Worm (Caenorhabditis elegans) whole organism, young adult: ENCODE data around the gene cex-1.

Experiments used
- B0035.1 ChIP-seq: sonication (generic microtip); optimal IDR thresholded peaks from 2 replicates; lab custom pipeline; 2016; ENCODE audit warnings: missing genetic modification characterization, mild to moderate bottlenecking, missing compliant biosample characterization, missing genotype, missing genetic modification reagents
- F23B12.7 ChIP-seq: sonication (generic microtip); optimal IDR thresholded peaks from 2 replicates; lab custom pipeline; 2017; ENCODE audit warnings: missing genetic modification characterization, mild to moderate bottlenecking, missing compliant biosample characterization, antibody characterized with exemption, moderate library complexity; ENCODE audit not compliant: insufficient read depth
- F33H1.4 ChIP-seq: fragments of 200-800 bp; sonication (Bioruptor generic); IDR thresholded peaks from 2 replicates; pipeline ENCODE4 v1.3.6; 2022; ENCODE audit warnings: missing genetic modification reagents, missing genetic modification characterization, missing compliant biosample characterization
- F37B4.10 ChIP-seq: fragments of 200-800 bp; sonication (Bioruptor generic); IDR thresholded peaks from 2 replicates; pipeline ENCODE4 v1.3.6; 2022; ENCODE audit warnings: missing genetic modification characterization, missing compliant biosample characterization
- F52B5.7 ChIP-seq: sonication (generic microtip); optimal IDR thresholded peaks from 2 replicates; lab custom pipeline; 2016; ENCODE audit warnings: mild to moderate bottlenecking, missing genetic modification characterization, missing compliant biosample characterization
- F57C9.4 ChIP-seq: sonication (generic microtip); optimal IDR thresholded peaks from 2 replicates; lab custom pipeline; 2017; ENCODE audit warnings: mild to moderate bottlenecking, missing genetic modification characterization, missing compliant biosample characterization
- T07F8.4 ChIP-seq: sonication (generic microtip); optimal IDR thresholded peaks from 2 replicates; lab custom pipeline; 2016; ENCODE audit warnings: mild to moderate bottlenecking, missing genetic modification characterization, moderate library complexity, missing compliant biosample characterization
- Y79H2A.3 ChIP-seq: fragments of 200-800 bp; sonication (Bioruptor generic); conservative IDR thresholded peaks from 2 replicates; pipeline ENCODE4 v1.3.6; 2022; ENCODE audit warnings: missing genetic modification reagents, missing genetic modification characterization, missing compliant biosample characterization
- Y95B8A.8 ChIP-seq: fragments of 200-800 bp; sonication (Bioruptor generic); IDR thresholded peaks from 2 replicates; pipeline ENCODE4 v1.3.6; 2022; ENCODE audit warnings: missing genetic modification reagents, missing genetic modification characterization, missing compliant biosample characterization
- ama-1 ChIP-seq, 3 experiments: fragments of 150-350 bp in 1 of 3; sonication (generic microtip) in 2 of 3; optimal IDR thresholded peaks; 2 replicates each; lab custom pipeline; 2014 to 2018; ENCODE audit warnings: missing biosample characterization in 2 of 3, missing genetic modification characterization in 2 of 3, missing genetic modification reagents in 2 of 3
- aptf-2 ChIP-seq: fragments of 200-800 bp; sonication (Bioruptor generic); conservative IDR thresholded peaks from 2 replicates; pipeline ENCODE4 v1.3.6; 2022; ENCODE audit warnings: missing genetic modification reagents, missing genetic modification characterization, missing compliant biosample characterization
- aptf-3 ChIP-seq: fragments of 200-800 bp; sonication (Bioruptor generic); IDR thresholded peaks from 2 replicates; pipeline ENCODE4 v1.3.6; 2022; ENCODE audit warnings: missing genetic modification characterization, missing compliant biosample characterization
- attf-3 ChIP-seq: fragments of 200-800 bp; sonication (Bioruptor generic); conservative IDR thresholded peaks from 2 replicates; pipeline ENCODE4 v1.3.6; 2022; ENCODE audit warnings: missing genetic modification reagents, missing genetic modification characterization, missing compliant biosample characterization
- attf-5 ChIP-seq: fragments of 200-800 bp; sonication (Bioruptor generic); optimal IDR thresholded peaks from 2 replicates; lab custom pipeline; 2018; ENCODE audit warnings: mild to moderate bottlenecking, missing genetic modification characterization, missing compliant biosample characterization
- attf-6 ChIP-seq: fragments of 200-800 bp; sonication (Bioruptor generic); IDR thresholded peaks from 2 replicates; pipeline ENCODE4 v1.3.6; 2022; ENCODE audit warnings: missing genetic modification reagents, missing genetic modification characterization, missing compliant biosample characterization
- ccch-3 ChIP-seq: fragments of 200-800 bp; sonication (Bioruptor generic); optimal IDR thresholded peaks from 2 replicates; lab custom pipeline; 2018; ENCODE audit warnings: mild to moderate bottlenecking, missing genetic modification characterization, missing compliant biosample characterization
- cebp-1 ChIP-seq, 2 experiments: fragments of 200-800 bp in 1 of 2; sonication (Bioruptor generic) in 1 of 2; sonication (generic microtip) in 1 of 2; IDR thresholded peaks in 1 of 2; optimal IDR thresholded peaks in 1 of 2; 2 replicates each; pipeline versions ENCODE4 v1.3.6 to Lab custom; 2017 to 2022; ENCODE audit warnings: missing compliant biosample characterization in 2 of 2, missing genetic modification characterization in 2 of 2, mild to moderate bottlenecking in 1 of 2, missing genetic modification reagents in 1 of 2, moderate library complexity in 1 of 2
- cebp-2 ChIP-seq: fragments of 200-800 bp; sonication (Bioruptor generic); IDR thresholded peaks from 2 replicates; pipeline ENCODE4 v1.3.6; 2022; ENCODE audit warnings: missing genetic modification characterization, missing compliant biosample characterization
- ceh-40 ChIP-seq: fragments of 200-800 bp; sonication (Bioruptor generic); IDR thresholded peaks from 2 replicates; pipeline ENCODE4 v1.3.6; 2022; ENCODE audit warnings: missing genetic modification characterization, missing compliant biosample characterization
- ceh-79 ChIP-seq: sonication (generic microtip); optimal IDR thresholded peaks from 2 replicates; lab custom pipeline; 2017; ENCODE audit warnings: mild to moderate bottlenecking, missing genetic modification characterization, missing compliant biosample characterization
- ceh-91 ChIP-seq: fragments of 200-800 bp; sonication (Bioruptor generic); IDR thresholded peaks from 2 replicates; pipeline ENCODE4 v1.3.6; 2022; ENCODE audit warnings: missing genetic modification reagents, missing genetic modification characterization, missing compliant biosample characterization
- dpl-1 ChIP-seq: fragments of 150-350 bp; optimal IDR thresholded peaks from 2 replicates; lab custom pipeline; 2014; ENCODE audit warnings: missing biosample characterization, missing genetic modification reagents, missing genetic modification characterization
- hsf-1 ChIP-seq: fragments of 200-800 bp; sonication (Bioruptor generic); IDR thresholded peaks from 2 replicates; pipeline ENCODE4 v1.3.6; 2022; ENCODE audit warnings: missing genetic modification reagents, missing genetic modification characterization, missing compliant biosample characterization
- let-607 ChIP-seq, 2 experiments: fragments of 200-800 bp in 1 of 2; sonication (Bioruptor generic) in 1 of 2; sonication (generic microtip) in 1 of 2; optimal IDR thresholded peaks; 2 replicates each; lab custom pipeline; 2016 to 2018; ENCODE audit warnings: mild to moderate bottlenecking in 2 of 2, missing compliant biosample characterization in 2 of 2, missing genetic modification characterization in 2 of 2, moderate library complexity in 2 of 2, missing genotype in 1 of 2
- lin-35 ChIP-seq, 3 experiments: fragments of 150-350 bp in 2 of 3; sonication (generic microtip) in 1 of 3; optimal IDR thresholded peaks; 2 replicates each; lab custom pipeline; 2014 to 2018; ENCODE audit warnings: missing biosample characterization in 3 of 3, missing genetic modification characterization in 3 of 3, missing genetic modification reagents in 3 of 3
- lin-54 ChIP-seq: fragments of 200-800 bp; sonication (Bioruptor generic); optimal IDR thresholded peaks from 2 replicates; lab custom pipeline; 2018; ENCODE audit warnings: mild to moderate bottlenecking, missing genetic modification characterization, missing compliant biosample characterization
- lsy-27 ChIP-seq: sonication (generic microtip); optimal IDR thresholded peaks from 2 replicates; lab custom pipeline; 2017; ENCODE audit warnings: missing genetic modification characterization, mild to moderate bottlenecking, missing compliant biosample characterization, antibody characterized with exemption, missing genotype, borderline replicate concordance; ENCODE audit not compliant: insufficient read depth
- madf-6 ChIP-seq: fragments of 200-800 bp; sonication (Bioruptor generic); IDR thresholded peaks from 2 replicates; pipeline ENCODE4 v1.3.6; 2022; ENCODE audit warnings: missing genetic modification reagents, missing genetic modification characterization, missing compliant biosample characterization
- mcd-1 ChIP-seq: fragments of 200-800 bp; sonication (Bioruptor generic); IDR thresholded peaks from 2 replicates; pipeline ENCODE4 v1.3.6; 2022; ENCODE audit warnings: missing genetic modification reagents, missing genetic modification characterization, missing compliant biosample characterization
- nfya-2 ChIP-seq: fragments of 200-800 bp; sonication (Bioruptor generic); IDR thresholded peaks from 2 replicates; pipeline ENCODE4 v1.3.6; 2022; ENCODE audit warnings: missing genetic modification reagents, missing genetic modification characterization, missing compliant biosample characterization
- nhr-120 ChIP-seq: fragments of 200-800 bp; sonication (Bioruptor generic); IDR thresholded peaks from 2 replicates; pipeline ENCODE4 v1.3.6; 2022; ENCODE audit warnings: missing genetic modification characterization, missing compliant biosample characterization
- snpc-1.1 ChIP-seq: sonication (generic microtip); optimal IDR thresholded peaks from 2 replicates; lab custom pipeline; 2017; ENCODE audit warnings: missing genetic modification characterization, mild to moderate bottlenecking, missing compliant biosample characterization, antibody characterized with exemption, moderate library complexity, missing genotype, missing genetic modification reagents; ENCODE audit not compliant: insufficient read depth
- unc-130 ChIP-seq: sonication (generic microtip); optimal IDR thresholded peaks from 2 replicates; lab custom pipeline; 2016; ENCODE audit warnings: missing genetic modification reagents, missing genetic modification characterization, missing compliant biosample characterization
- xnd-1 ChIP-seq: sonication (generic microtip); optimal IDR thresholded peaks from 2 replicates; lab custom pipeline; 2016; ENCODE audit warnings: missing genotype, missing genetic modification reagents, missing genetic modification characterization, missing compliant biosample characterization
- ztf-26 ChIP-seq: sonication (generic microtip); optimal IDR thresholded peaks from 2 replicates; lab custom pipeline; 2017; ENCODE audit warnings: missing genetic modification characterization, missing compliant biosample characterization
- ztf-3 ChIP-seq: fragments of 200-800 bp; sonication (Bioruptor generic); optimal IDR thresholded peaks from 2 replicates; lab custom pipeline; 2018; ENCODE audit warnings: mild to moderate bottlenecking, missing genetic modification characterization, missing compliant biosample characterization

Gene cex-1

ce11 chrII:5426054-5426453, 21.4 kb upstream of the cex-1 start (continued):
- TF ChIP-seq ceh-91: no peak
- TF ChIP-seq F33H1.4: no peak
- no peak for TF ChIP-seq dpl-1 (GFP tag; lab: Kevin White, UChicago)
- no peak for TF ChIP-seq madf-6 (GFP tag; lab: Robert Waterston, UW)
- no peak for TF ChIP-seq F23B12.7 (tag; lab: Kevin White, UChicago)
- TF ChIP-seq ccch-3 (GFP tag; lab: Kevin White, UChicago): no peak
- no peak for TF ChIP-seq unc-130 (GFP tag; lab: Kevin White, UChicago)
- TF ChIP-seq nfya-2 (GFP tag; lab: Robert Waterston, UW): no peak
- TF ChIP-seq lin-54: peak; percentile 18

DNA sequence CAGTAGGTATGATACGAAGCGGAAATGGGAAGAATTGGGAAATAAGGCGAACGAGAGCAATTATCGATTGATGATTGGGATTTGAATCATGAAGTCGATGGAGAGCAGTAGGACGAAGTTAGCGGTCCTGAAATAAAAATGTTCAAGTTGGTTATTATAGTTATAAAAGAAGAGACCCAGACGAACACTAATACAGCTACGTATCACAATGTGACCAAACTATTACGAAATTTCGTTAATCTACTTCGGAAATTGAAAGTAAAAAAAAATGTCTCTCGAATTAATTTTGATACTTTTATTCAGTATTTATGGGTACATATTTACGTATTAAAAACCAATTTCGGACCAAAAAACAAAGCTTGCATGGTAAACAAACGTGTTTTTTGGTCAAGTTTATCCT, 21.0 kb upstream of the cex-1 start:
- peak; percentile 58 for TF ChIP-seq cebp-1 (GFP tag; IDR thresholded peaks at IDR 0.05; lab: Robert Waterston, UW)
- peak; percentile 68 for TF ChIP-seq cebp-1 (tag; optimal IDR thresholded peaks at IDR 0.05; lab: Kevin White, UChicago)
- TF ChIP-seq ceh-79: no peak

DNA sequence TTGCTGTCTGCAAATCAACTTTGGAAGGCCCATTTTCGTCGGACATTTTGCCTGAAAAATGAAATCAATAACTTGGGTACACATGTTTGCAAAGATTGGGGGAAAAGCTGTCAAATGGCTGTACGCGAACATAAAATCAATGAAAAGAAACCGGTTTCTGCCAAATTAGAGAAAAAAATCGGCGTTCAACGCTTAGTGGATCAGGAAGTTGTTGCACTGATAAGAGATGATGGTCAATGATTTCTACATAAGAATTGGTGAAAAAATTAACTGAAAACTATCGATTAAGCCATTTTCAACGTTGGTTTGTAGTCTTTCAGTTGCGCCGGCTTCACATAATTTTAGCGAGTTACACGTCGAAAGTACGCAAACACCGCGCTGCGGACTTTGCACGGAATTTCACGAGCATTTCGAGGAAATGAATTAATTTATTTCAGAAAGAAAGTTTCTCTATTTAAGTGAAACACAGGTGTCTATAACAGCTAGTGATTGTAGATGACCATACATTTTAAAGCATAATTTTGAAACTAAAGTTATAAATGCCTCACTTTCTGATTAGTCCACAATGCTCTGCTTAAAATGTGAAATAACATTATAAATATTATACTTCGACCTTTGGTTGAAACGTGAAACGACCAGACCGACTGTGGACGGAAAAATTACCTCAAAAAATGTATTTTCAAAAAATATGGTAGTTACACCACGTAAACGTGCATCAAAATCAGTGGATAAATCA, 17.8 kb upstream of the cex-1 start, which contains the start of the genes F07F6.4 and F07F6.2:
Gene F07F6.4, minus strand, starts transcription at position 51 of the 736 bp plus-strand sequence.
Gene F07F6.2, plus strand, starts transcription at position 686 of the 736 bp plus-strand sequence.
- peak; percentile 14 for TF ChIP-seq attf-5 (GFP tag; lab: Kevin White, UChicago)
- TF ChIP-seq snpc-1.1 (tag; lab: Kevin White, UChicago): no peak
- TF ChIP-seq let-607 (tag; optimal IDR thresholded peaks at IDR 0.05; lab: Kevin White, UChicago): peak; percentile 89 to 94

DNA sequence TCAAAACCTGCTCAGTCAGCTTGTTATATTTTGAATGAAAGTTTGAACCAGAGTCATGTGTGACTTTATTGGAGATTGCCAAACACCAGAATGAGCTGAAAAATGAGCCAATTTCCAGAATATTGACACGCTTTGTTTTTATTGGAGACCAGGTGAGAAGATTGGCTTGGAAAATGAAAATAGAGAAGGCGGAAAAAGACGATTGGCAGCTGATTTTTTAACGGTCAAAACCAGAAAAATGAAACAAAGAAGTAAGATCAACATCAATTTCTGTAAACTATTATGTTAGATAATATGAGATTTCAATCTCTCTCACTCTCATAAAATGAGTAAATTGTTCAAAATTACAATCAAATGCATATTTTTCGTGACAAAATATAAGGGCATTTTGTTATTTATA, 14.4 kb upstream of the cex-1 start, which contains the start of gene srx-114:
Gene srx-114, minus strand, starts transcription at position 101 of the 400 bp plus-strand sequence.
- TF ChIP-seq Y79H2A.3 (no peak), B0035.1 (tag; lab: Kevin White, UChicago) (no peak), ztf-3 (GFP tag; lab: Kevin White, UChicago) (no peak), T07F8.4 (no peak), lin-35 (GFP tag; optimal IDR thresholded peaks at IDR 0.05; lab: Kevin White, UChicago) (no peak), ceh-79 (no peak), ceh-40 (GFP tag; lab: Robert Waterston, UW) (no peak), xnd-1 (tag; lab: Kevin White, UChicago) (no peak), hsf-1 (GFP tag; lab: Robert Waterston, UW) (no peak), F57C9.4 (tag; lab: Kevin White, UChicago) (no peak), cebp-2 (GFP tag; lab: Robert Waterston, UW) (no peak), madf-6 (GFP tag; lab: Robert Waterston, UW) (no peak), attf-3 (GFP tag; lab: Robert Waterston, UW) (no peak), cebp-1 (GFP tag; IDR thresholded peaks at IDR 0.05; lab: Robert Waterston, UW) (no peak), cebp-1 (tag; optimal IDR thresholded peaks at IDR 0.05; lab: Kevin White, UChicago) (no peak), lsy-27 (tag; lab: Kevin White, UChicago) (no peak), F37B4.10 (GFP tag; lab: Robert Waterston, UW) (no peak), nhr-120 (GFP tag; lab: Robert Waterston, UW) (no peak)

DNA sequence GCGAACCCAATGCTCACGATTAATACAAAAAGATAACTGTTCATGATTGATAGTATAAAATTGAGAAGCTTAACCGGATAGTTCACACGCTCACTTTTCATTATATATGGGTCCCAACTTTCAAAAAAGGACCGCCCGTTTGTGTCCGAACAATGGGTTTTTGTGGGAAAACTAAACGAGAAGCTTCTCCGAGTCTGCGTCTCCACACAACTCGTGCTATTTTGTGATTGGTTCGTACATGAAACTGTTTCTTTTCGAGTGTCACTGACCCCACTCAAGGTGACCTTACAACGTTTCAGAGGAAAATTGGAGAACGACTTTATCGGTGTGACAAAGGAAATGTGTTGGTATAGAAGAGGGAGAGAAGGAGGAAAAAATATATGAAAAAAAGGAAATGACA, 10.6 kb upstream of the cex-1 start, which contains the start of gene dct-5:
Gene dct-5, minus strand, starts transcription at position 101 of the 400 bp plus-strand sequence.
- TF ChIP-seq ama-1 (optimal IDR thresholded peaks at IDR 0.05; lab: Kevin White, UChicago): no peak
- TF ChIP-seq ama-1 (GFP tag; optimal IDR thresholded peaks at IDR 0.05; lab: Kevin White, UChicago): no peak
- TF ChIP-seq unc-130 (GFP tag; lab: Kevin White, UChicago): no peak
- TF ChIP-seq F52B5.7 (tag; lab: Kevin White, UChicago): no peak
- TF ChIP-seq attf-6 (GFP tag; lab: Robert Waterston, UW): no peak
- TF ChIP-seq madf-6 (GFP tag; lab: Robert Waterston, UW): no peak
- no peak for TF ChIP-seq ztf-26 (tag; lab: Kevin White, UChicago)
- no peak for TF ChIP-seq aptf-2
- TF ChIP-seq B0035.1 (tag; lab: Kevin White, UChicago): no peak
- no peak for TF ChIP-seq mcd-1 (GFP tag; lab: Robert Waterston, UW)
- TF ChIP-seq aptf-3 (GFP tag; lab: Robert Waterston, UW): no peak
- TF ChIP-seq Y95B8A.8: no peak
